Worm (Caenorhabditis elegans) whole organism, midembryonic: ENCODE results near the gene C34D10.1.
A peak's percentile ranks its signal among the peaks of the same experiment; 100 is the strongest.

Experiments used
- T22C8.4 ChIP-seq: fragments of 200-800 bp; sonication (Bioruptor generic); IDR thresholded peaks from 2 replicates; pipeline ENCODE4 v1.3.6; 2022; ENCODE audit warnings: missing genetic modification characterization, missing compliant biosample characterization
- cog-1 ChIP-seq: sonication (generic microtip); optimal IDR thresholded peaks from 2 replicates; lab custom pipeline; 2016; ENCODE audit warnings: missing genetic modification characterization, missing compliant biosample characterization
- flt-1 ChIP-seq: fragments of 200-800 bp; sonication (Bioruptor generic); IDR thresholded peaks from 2 replicates; pipeline ENCODE4 v1.3.6; 2022; ENCODE audit warnings: missing genetic modification characterization, missing compliant biosample characterization
- klf-2 ChIP-seq: fragments of 200-800 bp; sonication (Bioruptor generic); conservative IDR thresholded peaks from 2 replicates; pipeline ENCODE4 v1.3.6; 2022; ENCODE audit warnings: missing genetic modification reagents, missing genetic modification characterization, missing compliant biosample characterization
- med-1 ChIP-seq: sonication (generic microtip); optimal IDR thresholded peaks from 2 replicates; lab custom pipeline; 2017; ENCODE audit warnings: missing genetic modification characterization, mild to moderate bottlenecking, missing compliant biosample characterization, antibody characterized with exemption, missing genetic modification reagents; ENCODE audit not compliant: insufficient read depth
- ref-1 ChIP-seq: fragments of 200-800 bp; sonication (Bioruptor generic); conservative IDR thresholded peaks from 2 replicates; pipeline ENCODE4 v1.3.6; 2022; ENCODE audit warnings: missing genetic modification reagents, missing genetic modification characterization, missing compliant biosample characterization
- tab-1 ChIP-seq: fragments of 200-800 bp; sonication (Bioruptor generic); IDR thresholded peaks from 2 replicates; pipeline ENCODE4 v1.3.6; 2022; ENCODE audit warnings: missing genetic modification characterization, missing compliant biosample characterization
- ztf-23 ChIP-seq: fragments of 200-800 bp; sonication (Bioruptor generic); IDR thresholded peaks from 2 replicates; pipeline ENCODE4 v1.3.6; 2022; ENCODE audit warnings: missing genetic modification reagents, missing genetic modification characterization, missing compliant biosample characterization
- ztf-29 ChIP-seq: fragments of 200-800 bp; sonication (Bioruptor generic); IDR thresholded peaks from 2 replicates; pipeline ENCODE4 v1.3.6; 2022; ENCODE audit warnings: missing genetic modification reagents, missing genetic modification characterization, missing compliant biosample characterization

The C34D10.1 gene

ce11 chrX:7997968-7998367 is 31.3 kb upstream of the C34D10.1 start, which contains the start of gene sdpn-1:
sdpn-1 (minus strand) TSS chrX:7998229.
- TF ChIP-seq flt-1 (no peak), cog-1 (no peak), T22C8.4 (GFP tag; lab: Robert Waterston, UW) (no peak), ztf-23 (GFP tag; lab: Robert Waterston, UW) (no peak), ref-1 (no peak), klf-2 (no peak), tab-1 (no peak), ztf-29 (no peak), med-1 (no peak)

- TF ChIP-seq klf-2 (no peak), tab-1 (no peak), ztf-29 (no peak), med-1 (no peak), flt-1 (no peak), ztf-23 (GFP tag; lab: Robert Waterston, UW) (no peak), T22C8.4 (GFP tag; lab: Robert Waterston, UW) (no peak), cog-1 (no peak), ref-1 (no peak)
Observed at ce11 chrX:7998942-7999341, 30.3 kb upstream of the C34D10.1 start.

- TF ChIP-seq klf-2 (no peak), cog-1 (no peak), ztf-23 (GFP tag; lab: Robert Waterston, UW) (no peak), ref-1 (no peak), tab-1 (no peak), flt-1 (no peak), T22C8.4 (GFP tag; lab: Robert Waterston, UW) (no peak)
Observed at ce11 chrX:8003663-8004062, 25.6 kb upstream of the C34D10.1 start, which contains the start of the genes F45E1.1 and F45E1.2. F45E1.1 (plus strand) TSS chrX:8003682. F45E1.2 (plus strand) TSS chrX:8003733.

- TF ChIP-seq T22C8.4 (GFP tag; lab: Robert Waterston, UW) (no peak), klf-2 (no peak), ref-1 (no peak), med-1 (no peak), ztf-29 (no peak), tab-1 (no peak), flt-1 (no peak), ztf-23 (GFP tag; lab: Robert Waterston, UW) (no peak), cog-1 (no peak)
Observed at ce11 chrX:8004845-8005244, 24.4 kb upstream of the C34D10.1 start.

- no peak for TF ChIP-seq cog-1
- no peak for TF ChIP-seq ref-1
- TF ChIP-seq ztf-29 = no peak
- TF ChIP-seq T22C8.4 (GFP tag; lab: Robert Waterston, UW) = no peak
- TF ChIP-seq med-1 = no peak
- TF ChIP-seq klf-2 = no peak
- no peak for TF ChIP-seq flt-1
- no peak for TF ChIP-seq tab-1
- TF ChIP-seq ztf-23 (GFP tag; lab: Robert Waterston, UW) = no peak
Observed at ce11 chrX:8005967-8006366, 23.3 kb upstream of the C34D10.1 start.

- TF ChIP-seq med-1 (no peak), cog-1 (no peak), flt-1 (no peak), tab-1 (no peak), klf-2 (no peak)
Observed at ce11 chrX:8010652-8011051, 18.6 kb upstream of the C34D10.1 start.

ce11 chrX:8014407-8015003 is 14.8 kb upstream of the C34D10.1 start, which contains the start of gene unk-1:
unk-1 (plus strand) TSS chrX:8014983.
- TF ChIP-seq med-1 (no peak), ztf-29 (no peak), ztf-23 (GFP tag; lab: Robert Waterston, UW) (no peak), klf-2 (no peak), tab-1 (no peak)

- no peak for TF ChIP-seq ztf-29
- TF ChIP-seq T22C8.4 (GFP tag; lab: Robert Waterston, UW) = no peak
- TF ChIP-seq tab-1 = no peak
- TF ChIP-seq med-1 = no peak
- no peak for TF ChIP-seq cog-1
- no peak for TF ChIP-seq ztf-23 (GFP tag; lab: Robert Waterston, UW)
- TF ChIP-seq klf-2 = no peak
- TF ChIP-seq ref-1 = no peak
- TF ChIP-seq flt-1 = no peak
Observed at ce11 chrX:8015889-8016288, 13.4 kb upstream of the C34D10.1 start.

- TF ChIP-seq ztf-23 (GFP tag; lab: Robert Waterston, UW) = no peak
- peak; percentile 60; the same call in 1 of the 2 replicates for TF ChIP-seq tab-1
Observed at ce11 chrX:8017305-8017704, 12.0 kb upstream of the C34D10.1 start.

ce11 chrX:8017759-8018158 is 11.5 kb upstream of the C34D10.1 start, which contains the start of gene C34D10.5:
C34D10.5 (plus strand) TSS chrX:8018027.
- TF ChIP-seq ztf-29 (no peak), med-1 (no peak), cog-1 (no peak), flt-1 (no peak), ref-1 (no peak), ztf-23 (GFP tag; lab: Robert Waterston, UW) (no peak), klf-2 (no peak)

- TF ChIP-seq T22C8.4 (GFP tag; lab: Robert Waterston, UW) (no peak), cog-1 (no peak)
Observed at ce11 chrX:8018441-8018840, 10.8 kb upstream of the C34D10.1 start.

ce11 chrX:8019665-8020064 is 9.6 kb upstream of the C34D10.1 start:
- TF ChIP-seq cog-1 (peak; percentile 41), ztf-23 (GFP tag; lab: Robert Waterston, UW) (0 out of 2 replicates have a peak, but pooled peaks have one; percentile 12), ref-1 (no peak), med-1 (no peak), flt-1 (peak; percentile 75; the same call in 1 of the 2 replicates), klf-2 (no peak), ztf-29 (no peak), T22C8.4 (GFP tag; lab: Robert Waterston, UW) (no peak), tab-1 (peak; percentile 41; the same call in 1 of the 2 replicates)
